Worm (Caenorhabditis elegans) whole organism, early embryonic: Measurements from ENCODE around the gene unc-112.

Source experiments
- B0310.2 ChIP-seq: sonication (generic microtip); optimal IDR thresholded peaks from 2 replicates; lab custom pipeline; 2016; ENCODE audit warnings: mild to moderate bottlenecking, missing genetic modification characterization, missing compliant biosample characterization
- F13C5.2 ChIP-seq: sonication (generic microtip); optimal IDR thresholded peaks from 2 replicates; lab custom pipeline; 2017; ENCODE audit warnings: mild to moderate bottlenecking, missing genetic modification characterization, inconsistent platforms, missing compliant biosample characterization
- aly-1 ChIP-seq: sonication (generic microtip); optimal IDR thresholded peaks from 2 replicates; lab custom pipeline; 2016; ENCODE audit warnings: missing genetic modification characterization, missing compliant biosample characterization
- ama-1 ChIP-seq: fragments of 150-350 bp; optimal IDR thresholded peaks from 2 replicates; lab custom pipeline; 2014
- ceh-13 ChIP-seq: fragments of 200-800 bp; sonication (Bioruptor generic); optimal IDR thresholded peaks from 2 replicates; lab custom pipeline; 2018; ENCODE audit warnings: mild to moderate bottlenecking, missing genetic modification characterization, missing compliant biosample characterization
- ceh-36 ChIP-seq: sonication (generic microtip); optimal IDR thresholded peaks from 2 replicates; lab custom pipeline; 2016; ENCODE audit warnings: missing genetic modification characterization, inconsistent platforms, missing compliant biosample characterization
- ets-7 ChIP-seq: sonication (generic microtip); optimal IDR thresholded peaks from 2 replicates; lab custom pipeline; 2016; ENCODE audit warnings: missing genotype, missing genetic modification characterization, missing compliant biosample characterization
- flt-1 ChIP-seq: fragments of 200-800 bp; sonication (Bioruptor generic); IDR thresholded peaks from 2 replicates; pipeline ENCODE4 v1.3.6; 2022; ENCODE audit warnings: missing genetic modification characterization, missing compliant biosample characterization
- hmbx-1 ChIP-seq: sonication (generic microtip); optimal IDR thresholded peaks from 2 replicates; lab custom pipeline; 2016; ENCODE audit warnings: mild to moderate bottlenecking, missing genetic modification characterization, missing compliant biosample characterization
- hmg-4 ChIP-seq: fragments of 200-800 bp; sonication (Bioruptor generic); optimal IDR thresholded peaks from 2 replicates; lab custom pipeline; 2018; ENCODE audit warnings: mild to moderate bottlenecking, missing genetic modification characterization, missing compliant biosample characterization
- hnd-1 ChIP-seq: sonication (generic microtip); optimal IDR thresholded peaks from 2 replicates; lab custom pipeline; 2016; ENCODE audit warnings: missing genetic modification characterization, missing compliant biosample characterization
- pes-1 ChIP-seq: fragments of 200-800 bp; sonication (Bioruptor generic); IDR thresholded peaks from 2 replicates; pipeline ENCODE4 v1.3.6; 2022; ENCODE audit warnings: missing genetic modification reagents, missing genetic modification characterization, missing compliant biosample characterization
- scrt-1 ChIP-seq: fragments of 200-800 bp; sonication (Bioruptor generic); IDR thresholded peaks from 2 replicates; pipeline ENCODE4 v1.3.6; 2022; ENCODE audit warnings: missing genetic modification characterization, missing compliant biosample characterization
- sea-1 ChIP-seq: fragments of 200-800 bp; sonication (Bioruptor generic); conservative IDR thresholded peaks from 2 replicates; pipeline ENCODE4 v1.3.6; 2022; ENCODE audit warnings: missing genetic modification characterization, missing compliant biosample characterization
- tbx-11 ChIP-seq: fragments of 200-800 bp; sonication (Bioruptor generic); IDR thresholded peaks from 2 replicates; pipeline ENCODE4 v1.3.6; 2022; ENCODE audit warnings: missing genetic modification characterization, missing compliant biosample characterization
- tbx-37 ChIP-seq: fragments of 200-800 bp; sonication (Bioruptor generic); conservative IDR thresholded peaks from 2 replicates; pipeline ENCODE4 v1.3.6; 2022; ENCODE audit warnings: missing genetic modification reagents, missing genetic modification characterization, missing compliant biosample characterization
- tra-4 ChIP-seq: sonication (generic microtip); optimal IDR thresholded peaks from 2 replicates; lab custom pipeline; 2017; ENCODE audit warnings: missing genetic modification characterization, missing compliant biosample characterization

The unc-112 gene

ce11 chrV:14684359-14685312 is 11.8 kb downstream of the unc-112 start, which contains the start of gene hsp-90:
hsp-90 (plus strand) TSS chrV:14684918.
- TF ChIP-seq pes-1 (no peak), tbx-37 (GFP tag; lab: Robert Waterston, UW) (no peak), hnd-1 (tag; lab: Kevin White, UChicago) (no peak), tbx-11 (GFP tag; lab: Robert Waterston, UW) (no peak), B0310.2 (tag; lab: Kevin White, UChicago) (no peak), flt-1 (no peak), tra-4 (tag; lab: Kevin White, UChicago) (no peak), aly-1 (tag; lab: Kevin White, UChicago) (no peak), F13C5.2 (no peak), ama-1 (lab: Kevin White, UChicago) (no peak), sea-1 (GFP tag; lab: Robert Waterston, UW) (no peak), scrt-1 (GFP tag; lab: Robert Waterston, UW) (no peak), ets-7 (tag; lab: Kevin White, UChicago) (no peak)

ce11 chrV:14683926-14684325 is 12.5 kb downstream of the unc-112 start:
- TF ChIP-seq tbx-11 (GFP tag; lab: Robert Waterston, UW): no peak
- TF ChIP-seq ceh-36 (tag; lab: Kevin White, UChicago): no peak
- no peak for TF ChIP-seq hmbx-1 (tag; lab: Kevin White, UChicago)

ce11 chrV:14683291-14683690 is 13.2 kb downstream of the unc-112 start:
- no peak for TF ChIP-seq tra-4 (tag; lab: Kevin White, UChicago)
- TF ChIP-seq ceh-13 (GFP tag; lab: Kevin White, UChicago): no peak

- TF ChIP-seq ceh-36 (tag; lab: Kevin White, UChicago) (no peak), tra-4 (tag; lab: Kevin White, UChicago) (no peak), aly-1 (tag; lab: Kevin White, UChicago) (no peak)
These were observed 13.6 kb downstream of the unc-112 start for ce11 chrV:14682870-14683269.

- TF ChIP-seq tbx-11 (GFP tag; lab: Robert Waterston, UW): no peak
- no peak for TF ChIP-seq ceh-13 (GFP tag; lab: Kevin White, UChicago)
- TF ChIP-seq B0310.2 (tag; lab: Kevin White, UChicago): no peak
- no peak for TF ChIP-seq scrt-1 (GFP tag; lab: Robert Waterston, UW)
- TF ChIP-seq tra-4 (tag; lab: Kevin White, UChicago): no peak
- no peak for TF ChIP-seq hnd-1 (tag; lab: Kevin White, UChicago)
- TF ChIP-seq tbx-37 (GFP tag; lab: Robert Waterston, UW): no peak
- no peak for TF ChIP-seq aly-1 (tag; lab: Kevin White, UChicago)
- no peak for TF ChIP-seq sea-1 (GFP tag; lab: Robert Waterston, UW)
- TF ChIP-seq pes-1: no peak
- TF ChIP-seq ets-7 (tag; lab: Kevin White, UChicago): no peak
- no peak for TF ChIP-seq hmbx-1 (tag; lab: Kevin White, UChicago)
- TF ChIP-seq flt-1: no peak
- TF ChIP-seq ceh-36 (tag; lab: Kevin White, UChicago): no peak
- no peak for TF ChIP-seq hmg-4
- no peak for TF ChIP-seq ama-1 (lab: Kevin White, UChicago)
- no peak for TF ChIP-seq F13C5.2
These were observed 16.4 kb downstream of the unc-112 start, which contains the start of gene C47E8.3 for ce11 chrV:14680014-14680413. C47E8.3 (plus strand) TSS chrV:14680314.

ce11 chrV:14678298-14678697 is 18.2 kb downstream of the unc-112 start:
- TF ChIP-seq ets-7 (tag; lab: Kevin White, UChicago) (no peak), tbx-37 (GFP tag; lab: Robert Waterston, UW) (no peak), F13C5.2 (no peak), hnd-1 (tag; lab: Kevin White, UChicago) (no peak), aly-1 (tag; lab: Kevin White, UChicago) (no peak), B0310.2 (tag; lab: Kevin White, UChicago) (no peak), tra-4 (tag; lab: Kevin White, UChicago) (no peak), flt-1 (no peak), ceh-13 (GFP tag; lab: Kevin White, UChicago) (no peak), sea-1 (GFP tag; lab: Robert Waterston, UW) (no peak), ama-1 (lab: Kevin White, UChicago) (no peak), pes-1 (no peak)

ce11 chrV:14665728-14666127 is 30.7 kb downstream of the unc-112 start, which contains the start of gene C47E8.1:
C47E8.1 (plus strand) TSS chrV:14666028.
- TF ChIP-seq aly-1 (tag; lab: Kevin White, UChicago) (no peak), tbx-37 (GFP tag; lab: Robert Waterston, UW) (no peak), ama-1 (lab: Kevin White, UChicago) (no peak), F13C5.2 (no peak), scrt-1 (GFP tag; lab: Robert Waterston, UW) (no peak), hnd-1 (tag; lab: Kevin White, UChicago) (no peak), B0310.2 (tag; lab: Kevin White, UChicago) (no peak), flt-1 (no peak), ets-7 (tag; lab: Kevin White, UChicago) (no peak), hmbx-1 (tag; lab: Kevin White, UChicago) (no peak)
